Worm (Caenorhabditis elegans) whole organism, L4 larva: Measurements from ENCODE around the gene T10G3.3.

ENCODE experiments used
- T26A8.4 ChIP-seq: fragments of 200-800 bp; sonication (Bioruptor generic); IDR thresholded peaks from 2 replicates; pipeline ENCODE4 v1.3.6; 2022; ENCODE audit warnings: missing genetic modification characterization, missing compliant biosample characterization
- egl-27 ChIP-seq: sonication (generic microtip); optimal IDR thresholded peaks from 3 replicates; lab custom pipeline; 2017; ENCODE audit warnings: missing biosample characterization, missing genetic modification reagents, missing genetic modification characterization
- set-16 ChIP-seq: fragments of 200-800 bp; sonication (Bioruptor generic); IDR thresholded peaks from 2 replicates; pipeline ENCODE4 v1.3.6; 2022; ENCODE audit warnings: missing genetic modification reagents, missing genetic modification characterization, missing compliant biosample characterization

- TF ChIP-seq egl-27 (tag; lab: Kevin White, UChicago) (no peak), T26A8.4 (GFP tag; lab: Robert Waterston, UW) (no peak), set-16 (GFP tag; lab: Robert Waterston, UW) (no peak)
Observed at ce11 chrV:13437473-13438074, 52.4 kb downstream of the T10G3.3 start, which contains the start of gene mes-4.
